Worm (Caenorhabditis elegans): ENCODE data around the gene F58A3.3.

F58A3.3 gene

ce11 chrX:11047183-11047582 is 34.7 kb downstream of the F58A3.3 start, which contains the start of gene clc-1:
Gene clc-1 (plus strand): TSS chrX:11047446.
- TF ChIP-seq ama-1 (optimal IDR thresholded peaks at IDR 0.05): no peak
- TF ChIP-seq ama-1 (GFP tag; optimal IDR thresholded peaks at IDR 0.05): no peak
- TF ChIP-seq lin-35 (GFP tag; optimal IDR thresholded peaks at IDR 0.05): no peak
- no peak for TF ChIP-seq F33H1.4 (GFP tag; IDR thresholded peaks at IDR 0.05)
- no peak for TF ChIP-seq sea-2 (GFP tag; IDR thresholded peaks at IDR 0.05)
- no peak for TF ChIP-seq F57C9.4 (tag; optimal IDR thresholded peaks at IDR 0.05)
- TF ChIP-seq F49E8.2 (tag; optimal IDR thresholded peaks at IDR 0.05; ENCODE audit: insufficient read depth): no peak
- no peak for TF ChIP-seq snpc-1.3 (tag; optimal IDR thresholded peaks at IDR 0.05; ENCODE audit: insufficient read depth)
- no peak for TF ChIP-seq egrh-3 (GFP tag; IDR thresholded peaks at IDR 0.05)
- TF ChIP-seq F23B12.7 (tag; optimal IDR thresholded peaks at IDR 0.05; ENCODE audit: insufficient read depth): no peak
- TF ChIP-seq atf-7 (tag; optimal IDR thresholded peaks at IDR 0.05): peak; percentile 72
- no peak for TF ChIP-seq hmg-20 (GFP tag; IDR thresholded peaks at IDR 0.05)
- no peak for TF ChIP-seq fkh-3 (tag; optimal IDR thresholded peaks at IDR 0.05)
- TF ChIP-seq pha-4 (tag; optimal IDR thresholded peaks at IDR 0.05): peak; percentile 64
- peak; percentile 22 for TF ChIP-seq ets-4 (GFP tag; optimal IDR thresholded peaks at IDR 0.05)
- TF ChIP-seq madf-8 (GFP tag; conservative IDR thresholded peaks at IDR 0.05): no peak
- TF ChIP-seq nhr-80 (tag; optimal IDR thresholded peaks at IDR 0.05): peak; percentile 96
- no peak for TF ChIP-seq egl-18 (GFP tag; IDR thresholded peaks at IDR 0.05)
- no peak for TF ChIP-seq cebp-1 (GFP tag; IDR thresholded peaks at IDR 0.05)
- no peak for TF ChIP-seq cebp-1 (tag; optimal IDR thresholded peaks at IDR 0.05)
- no peak for TF ChIP-seq F52B5.7 (tag; optimal IDR thresholded peaks at IDR 0.05)
- no peak for TF ChIP-seq rec-8 (tag; optimal IDR thresholded peaks at IDR 0.05)
- peak in 1 of 2 experiments; percentile 51 for TF ChIP-seq let-607 (tag; optimal IDR thresholded peaks at IDR 0.05)
- peak; percentile 54; the same call in 1 of the 2 replicates for TF ChIP-seq dox-1 (GFP tag; IDR thresholded peaks at IDR 0.05)
- TF ChIP-seq ccch-3 (GFP tag; optimal IDR thresholded peaks at IDR 0.05): no peak
- no peak for TF ChIP-seq nfyb-1 (GFP tag; IDR thresholded peaks at IDR 0.05)
- no peak for TF ChIP-seq aptf-2 (GFP tag; conservative IDR thresholded peaks at IDR 0.05)

DNA sequence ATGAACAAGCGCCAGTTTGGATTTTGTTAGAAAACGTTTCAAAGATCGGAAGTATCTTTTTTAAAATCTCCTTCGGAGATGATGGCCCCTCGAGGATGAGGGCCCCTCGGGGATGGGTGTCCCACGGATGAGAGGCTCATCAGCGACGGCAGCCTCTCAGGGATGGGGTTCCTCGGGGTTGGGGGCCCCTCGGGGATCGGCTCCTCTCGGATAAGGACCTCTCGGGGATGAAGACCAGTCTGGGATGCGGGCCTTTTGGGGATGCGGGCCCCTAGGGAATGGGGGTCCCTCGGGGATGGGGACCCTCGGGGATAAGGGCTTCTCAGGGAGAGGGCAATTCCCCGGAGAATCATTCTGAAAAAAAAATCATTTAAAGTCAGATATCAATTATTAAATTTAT is 37.9 kb downstream of the F58A3.3 start:
- TF ChIP-seq nhr-120 (GFP tag; IDR thresholded peaks at IDR 0.05): no peak
- TF ChIP-seq ekl-4 (GFP tag; IDR thresholded peaks at IDR 0.05): peak; percentile 50; the same call in 1 of the 2 replicates
- no peak for TF ChIP-seq ccch-3 (GFP tag; optimal IDR thresholded peaks at IDR 0.05)
- no peak for TF ChIP-seq F10E7.11 (tag; optimal IDR thresholded peaks at IDR 0.05)
- no peak for TF ChIP-seq attf-5 (GFP tag; optimal IDR thresholded peaks at IDR 0.05)
- TF ChIP-seq F23B12.7 (tag; optimal IDR thresholded peaks at IDR 0.05; ENCODE audit: insufficient read depth): no peak
- peak; percentile 94 for TF ChIP-seq egrh-3 (GFP tag; IDR thresholded peaks at IDR 0.05)

DNA sequence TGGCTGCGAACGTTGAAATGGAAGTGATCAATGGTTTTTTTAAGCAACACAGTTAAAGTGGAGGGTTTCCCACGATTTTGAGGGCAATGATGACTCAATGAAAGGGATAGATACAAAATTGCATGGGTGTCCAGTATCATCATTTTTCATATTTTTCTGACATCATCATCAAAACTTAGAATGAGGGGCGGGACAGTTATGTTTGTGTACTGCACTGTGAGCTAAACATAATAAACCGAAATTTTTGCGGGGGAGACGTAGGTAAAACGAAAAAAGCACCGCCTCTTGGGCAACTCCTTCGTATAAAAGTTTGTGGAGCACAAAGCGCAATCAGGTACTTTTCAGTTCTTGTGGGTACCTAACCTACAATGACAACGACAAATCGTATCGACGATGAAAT is 41.2 kb downstream of the F58A3.3 start, which contains the start of gene C09F12.2:
TSS of gene C09F12.2 (plus strand) at position 301 of the 400 bp plus-strand sequence.
- TF ChIP-seq F49E8.2 (tag; optimal IDR thresholded peaks at IDR 0.05; ENCODE audit: insufficient read depth): no peak
- TF ChIP-seq mxl-1 (tag; optimal IDR thresholded peaks at IDR 0.05): no peak
- TF ChIP-seq ceh-40 (GFP tag; IDR thresholded peaks at IDR 0.05): no peak
- no peak for TF ChIP-seq lir-1 (GFP tag; conservative IDR thresholded peaks at IDR 0.05)
- no peak for TF ChIP-seq lin-35 (GFP tag; optimal IDR thresholded peaks at IDR 0.05)
- TF ChIP-seq dpff-1 (tag; optimal IDR thresholded peaks at IDR 0.05): no peak
- TF ChIP-seq snpc-1.1 (tag; optimal IDR thresholded peaks at IDR 0.05; ENCODE audit: insufficient read depth): no peak
- no peak for TF ChIP-seq snpc-1.3 (tag; optimal IDR thresholded peaks at IDR 0.05; ENCODE audit: insufficient read depth)
- TF ChIP-seq attf-5 (GFP tag; optimal IDR thresholded peaks at IDR 0.05): no peak
- no peak for TF ChIP-seq F33H1.4 (GFP tag; IDR thresholded peaks at IDR 0.05)
- TF ChIP-seq ets-4 (GFP tag; optimal IDR thresholded peaks at IDR 0.05): no peak
- no peak for TF ChIP-seq repo-1 (tag; optimal IDR thresholded peaks at IDR 0.05)
- TF ChIP-seq nhr-27 (tag; optimal IDR thresholded peaks at IDR 0.05): no peak
- TF ChIP-seq let-526 (GFP tag; IDR thresholded peaks at IDR 0.05): no peak
- TF ChIP-seq zfh-2 (GFP tag; conservative IDR thresholded peaks at IDR 0.05): no peak
- TF ChIP-seq lin-26 (GFP tag; IDR thresholded peaks at IDR 0.05): no peak
